Fruit fly (Drosophila melanogaster) whole organism, embryonic: ENCODE data around the gene sol.

ENCODE experiments used
- Abd-B ChIP-seq: fragments of 200-800 bp; sonication (Bioruptor generic); optimal IDR thresholded peaks from 2 replicates; lab custom pipeline; 2018; ENCODE audit warnings: missing biosample characterization, mild to moderate bottlenecking, missing genetic modification characterization, moderate library complexity
- Awh ChIP-seq: fragments of 200-800 bp; sonication (Bioruptor generic); IDR thresholded peaks from 2 replicates; pipeline ENCODE4, ENCODE4 v1.3.6; 2022; ENCODE audit warnings: missing biosample characterization, missing genetic modification characterization
- Bgb ChIP-seq: fragments of 200-800 bp; sonication (Bioruptor generic); IDR thresholded peaks from 2 replicates; pipeline ENCODE4 v1.3.6; 2022; ENCODE audit warnings: missing biosample characterization, missing genetic modification characterization; ENCODE audit not compliant: partially characterized antibody
- CG10267 ChIP-seq: fragments of 200-800 bp; sonication (Bioruptor generic); optimal IDR thresholded peaks from 2 replicates; lab custom pipeline; 2018; ENCODE audit warnings: missing biosample characterization, mild to moderate bottlenecking, missing genetic modification characterization, moderate library complexity
- CG10543 ChIP-seq: fragments of 200-800 bp; sonication (Bioruptor generic); optimal IDR thresholded peaks from 3 replicates; lab custom pipeline; 2017; ENCODE audit warnings: missing biosample characterization, mild to moderate bottlenecking, missing genetic modification characterization, moderate library complexity
- CG11696 ChIP-seq: fragments of 200-800 bp; sonication (Bioruptor generic); IDR thresholded peaks from 2 replicates; pipeline ENCODE4 v1.3.6; 2022; ENCODE audit warnings: missing biosample characterization, missing genetic modification characterization
- CG12236 ChIP-seq: fragments of 200-800 bp; sonication (Bioruptor generic); optimal IDR thresholded peaks from 2 replicates; lab custom pipeline; 2016; ENCODE audit warnings: missing biosample characterization, missing genetic modification characterization
- CG13123 ChIP-seq: fragments of 200-800 bp; sonication (Bioruptor generic); optimal IDR thresholded peaks from 2 replicates; lab custom pipeline; 2016; ENCODE audit warnings: missing biosample characterization, missing genetic modification characterization
- CG13287 ChIP-seq: fragments of 200-800 bp; sonication (Bioruptor generic); IDR thresholded peaks from 2 replicates; pipeline ENCODE4 v1.3.6; 2022; ENCODE audit warnings: missing biosample characterization, missing genetic modification characterization; ENCODE audit not compliant: partially characterized antibody
- CG16779 ChIP-seq: fragments of 200-800 bp; sonication (Bioruptor generic); IDR thresholded peaks from 2 replicates; pipeline ENCODE4 v1.3.6; 2022; ENCODE audit warnings: missing biosample characterization, missing genetic modification characterization
- CG6854 ChIP-seq: fragments of 200-800 bp; sonication (Bioruptor generic); optimal IDR thresholded peaks from 3 replicates; lab custom pipeline; 2017; ENCODE audit warnings: missing biosample characterization, mild to moderate bottlenecking, missing genetic modification characterization
- CG7357 ChIP-seq: fragments of 200-800 bp; sonication (Bioruptor generic); IDR thresholded peaks from 3 replicates; pipeline ENCODE4 v1.3.6; 2022; ENCODE audit warnings: missing biosample characterization, missing genetic modification characterization
- CG8281 ChIP-seq: fragments of 200-800 bp; sonication (Bioruptor generic); optimal IDR thresholded peaks from 2 replicates; lab custom pipeline; 2018; ENCODE audit warnings: missing biosample characterization, mild to moderate bottlenecking, missing genetic modification characterization, moderate library complexity
- CG9797 ChIP-seq: fragments of 200-800 bp; sonication (Bioruptor generic); optimal IDR thresholded peaks from 3 replicates; lab custom pipeline; 2018; ENCODE audit warnings: missing biosample characterization, mild to moderate bottlenecking, missing genetic modification characterization
- Chrac-16 ChIP-seq: fragments of 200-800 bp; sonication (Bioruptor generic); optimal IDR thresholded peaks from 3 replicates; lab custom pipeline; 2016; ENCODE audit warnings: missing biosample characterization, missing genetic modification characterization
- Dbx ChIP-seq: fragments of 200-800 bp; sonication (Bioruptor generic); IDR thresholded peaks from 3 replicates; pipeline ENCODE4 v1.3.6; 2022; ENCODE audit warnings: missing biosample characterization, missing genetic modification characterization
- Dll ChIP-seq: fragments of 200-800 bp; sonication (Bioruptor generic); IDR thresholded peaks from 4 replicates; pipeline ENCODE4 v1.3.6; 2022; ENCODE audit warnings: missing biosample characterization, missing genetic modification characterization; ENCODE audit not compliant: partially characterized antibody
- Elba2 ChIP-seq: fragments of 200-800 bp; sonication (Bioruptor generic); optimal IDR thresholded peaks from 3 replicates; lab custom pipeline; 2016; ENCODE audit warnings: missing biosample characterization, missing genetic modification characterization
- Fer1 ChIP-seq: fragments of 200-800 bp; sonication (Bioruptor generic); optimal IDR thresholded peaks from 2 replicates; lab custom pipeline; 2017; ENCODE audit warnings: missing biosample characterization, mild to moderate bottlenecking, missing genetic modification characterization
- Fer3 ChIP-seq: fragments of 200-800 bp; sonication (Bioruptor generic); optimal IDR thresholded peaks from 2 replicates; lab custom pipeline; 2018; ENCODE audit warnings: missing biosample characterization, mild to moderate bottlenecking, missing genetic modification characterization, moderate library complexity
- Gsc ChIP-seq: fragments of 200-800 bp; sonication (Bioruptor generic); IDR thresholded peaks from 2 replicates; pipeline ENCODE4 v1.3.6; 2022; ENCODE audit warnings: missing biosample characterization, missing genetic modification characterization
- Hr3 ChIP-seq: fragments of 200-800 bp; sonication (Bioruptor generic); optimal IDR thresholded peaks from 3 replicates; lab custom pipeline; 2016; ENCODE audit warnings: missing biosample characterization, missing genetic modification characterization
- Nf-YA ChIP-seq: fragments of 200-800 bp; sonication (Bioruptor generic); IDR thresholded peaks from 2 replicates; pipeline ENCODE4 v1.3.6; 2022; ENCODE audit warnings: missing biosample characterization, missing genetic modification characterization
- Pdp1 ChIP-seq, 2 experiments: fragments of 200-800 bp; sonication (Bioruptor generic); optimal IDR thresholded peaks; 3 replicates each; lab custom pipeline; 2016; ENCODE audit warnings: missing biosample characterization in 2 of 2, missing genetic modification characterization in 2 of 2, mild to moderate bottlenecking in 1 of 2, moderate library complexity in 1 of 2
- Poxn ChIP-seq: fragments of 200-800 bp; sonication (Bioruptor generic); IDR thresholded peaks from 2 replicates; pipeline ENCODE4 v1.3.6; 2022; ENCODE audit warnings: missing biosample characterization, missing genetic modification characterization
- Side ChIP-seq: fragments of 200-800 bp; sonication (Bioruptor generic); optimal IDR thresholded peaks from 2 replicates; lab custom pipeline; 2016; ENCODE audit warnings: missing biosample characterization, missing genetic modification characterization
- Six4 ChIP-seq: fragments of 200-800 bp; sonication (Bioruptor generic); optimal IDR thresholded peaks from 2 replicates; lab custom pipeline; 2016; ENCODE audit warnings: missing biosample characterization, missing genetic modification characterization
- Taf1 ChIP-seq: fragments of 200-800 bp; sonication (Bioruptor generic); IDR thresholded peaks from 2 replicates; pipeline ENCODE4 v1.3.6; 2022; ENCODE audit warnings: missing biosample characterization, missing genetic modification characterization
- Vsx1 ChIP-seq: fragments of 200-800 bp; sonication (Bioruptor generic); optimal IDR thresholded peaks from 2 replicates; lab custom pipeline; 2017; ENCODE audit warnings: missing biosample characterization, mild to moderate bottlenecking, missing genetic modification characterization, missing genetic modification reagents
- ato ChIP-seq: fragments of 200-800 bp; sonication (Bioruptor generic); IDR thresholded peaks from 2 replicates; pipeline ENCODE4 v1.3.6; 2022; ENCODE audit warnings: missing biosample characterization, missing genetic modification characterization; ENCODE audit not compliant: partially characterized antibody
- dati ChIP-seq: fragments of 200-800 bp; sonication (Bioruptor generic); IDR thresholded peaks from 2 replicates; pipeline ENCODE4 v1.3.6; 2022; ENCODE audit warnings: missing biosample characterization, missing genetic modification characterization
- dimm ChIP-seq: fragments of 200-800 bp; sonication (Bioruptor generic); IDR thresholded peaks from 2 replicates; pipeline ENCODE4 v1.3.6; 2022; ENCODE audit warnings: missing biosample characterization, missing genetic modification characterization
- disco-r ChIP-seq: fragments of 200-800 bp; sonication (Bioruptor generic); optimal IDR thresholded peaks from 2 replicates; lab custom pipeline; 2016; ENCODE audit warnings: missing biosample characterization, missing genetic modification characterization
- dm ChIP-seq: fragments of 200-800 bp; sonication (Bioruptor generic); optimal IDR thresholded peaks from 3 replicates; lab custom pipeline; 2016; ENCODE audit warnings: missing biosample characterization, missing genetic modification characterization
- dysf ChIP-seq: fragments of 200-800 bp; sonication (Bioruptor generic); IDR thresholded peaks from 3 replicates; pipeline ENCODE4 v1.3.6; 2022; ENCODE audit warnings: missing biosample characterization, missing genetic modification characterization
- eve ChIP-seq, 2 experiments: fragments of >200 bp; optimal IDR thresholded peaks; 2 replicates each; lab custom pipeline; 2017; ENCODE audit warnings: missing biosample characterization in 2 of 2, missing genetic modification characterization in 2 of 2
- ewg ChIP-seq: fragments of 200-800 bp; sonication (Bioruptor generic); optimal IDR thresholded peaks from 3 replicates; lab custom pipeline; 2017; ENCODE audit warnings: mild to moderate bottlenecking, missing biosample characterization, missing genetic modification reagents, missing genetic modification characterization
- exex ChIP-seq: fragments of 200-800 bp; sonication (Bioruptor generic); optimal IDR thresholded peaks from 4 replicates; lab custom pipeline; 2018; ENCODE audit warnings: missing biosample characterization, mild to moderate bottlenecking, missing genetic modification characterization, moderate library complexity
- fru ChIP-seq: fragments of >200 bp; optimal IDR thresholded peaks from 2 replicates; lab custom pipeline; 2017
- gro ChIP-seq: fragments of 200-800 bp; sonication (Bioruptor generic); optimal IDR thresholded peaks from 2 replicates; lab custom pipeline; 2016; ENCODE audit warnings: missing biosample characterization, missing genetic modification characterization
- hkb ChIP-seq, 2 experiments: fragments of 200-800 bp in 1 of 2; fragments of >200 bp in 1 of 2; sonication (Bioruptor generic) in 1 of 2; IDR thresholded peaks in 1 of 2; optimal IDR thresholded peaks in 1 of 2; 2 replicates each; pipeline versions ENCODE4 v1.3.6 to Lab custom; 2017 to 2022; ENCODE audit warnings: missing biosample characterization in 1 of 2, missing genetic modification characterization in 1 of 2
- hth ChIP-seq: fragments of >200 bp; optimal IDR thresholded peaks from 2 replicates; lab custom pipeline; 2017; ENCODE audit warnings: inconsistent platforms
- insv ChIP-seq, 2 experiments: fragments of 200-800 bp; sonication (Bioruptor generic); optimal IDR thresholded peaks; 3 replicates each; lab custom pipeline; 2016 to 2018; ENCODE audit warnings: missing biosample characterization in 2 of 2, missing genetic modification characterization in 2 of 2
- lilli ChIP-seq: fragments of 200-800 bp; sonication (Bioruptor generic); optimal IDR thresholded peaks from 3 replicates; lab custom pipeline; 2016; ENCODE audit warnings: missing biosample characterization, missing genetic modification characterization
- maf-S ChIP-seq: fragments of 200-800 bp; sonication (Bioruptor generic); optimal IDR thresholded peaks from 2 replicates; lab custom pipeline; 2016; ENCODE audit warnings: missing biosample characterization, missing genetic modification characterization
- phol ChIP-seq: fragments of 200-800 bp; sonication (Bioruptor generic); optimal IDR thresholded peaks from 3 replicates; lab custom pipeline; 2018; ENCODE audit warnings: missing biosample characterization, mild to moderate bottlenecking, missing genetic modification characterization, moderate library complexity
- pita ChIP-seq: fragments of 200-800 bp; sonication (Bioruptor generic); optimal IDR thresholded peaks from 2 replicates; lab custom pipeline; 2017; ENCODE audit warnings: missing biosample characterization, mild to moderate bottlenecking, missing genetic modification characterization
- pum ChIP-seq: fragments of 200-800 bp; sonication (Bioruptor generic); optimal IDR thresholded peaks from 2 replicates; lab custom pipeline; 2016; ENCODE audit warnings: missing biosample characterization, missing genetic modification characterization
- tna ChIP-seq: fragments of 200-800 bp; sonication (Bioruptor generic); IDR thresholded peaks from 2 replicates; pipeline ENCODE4 v1.3.6; 2022; ENCODE audit warnings: missing biosample characterization, missing genetic modification characterization; ENCODE audit not compliant: partially characterized antibody
- trh ChIP-seq: fragments of 200-800 bp; sonication (Bioruptor generic); optimal IDR thresholded peaks from 2 replicates; lab custom pipeline; 2016; ENCODE audit warnings: missing biosample characterization, missing genetic modification characterization

The sol gene

DNA sequence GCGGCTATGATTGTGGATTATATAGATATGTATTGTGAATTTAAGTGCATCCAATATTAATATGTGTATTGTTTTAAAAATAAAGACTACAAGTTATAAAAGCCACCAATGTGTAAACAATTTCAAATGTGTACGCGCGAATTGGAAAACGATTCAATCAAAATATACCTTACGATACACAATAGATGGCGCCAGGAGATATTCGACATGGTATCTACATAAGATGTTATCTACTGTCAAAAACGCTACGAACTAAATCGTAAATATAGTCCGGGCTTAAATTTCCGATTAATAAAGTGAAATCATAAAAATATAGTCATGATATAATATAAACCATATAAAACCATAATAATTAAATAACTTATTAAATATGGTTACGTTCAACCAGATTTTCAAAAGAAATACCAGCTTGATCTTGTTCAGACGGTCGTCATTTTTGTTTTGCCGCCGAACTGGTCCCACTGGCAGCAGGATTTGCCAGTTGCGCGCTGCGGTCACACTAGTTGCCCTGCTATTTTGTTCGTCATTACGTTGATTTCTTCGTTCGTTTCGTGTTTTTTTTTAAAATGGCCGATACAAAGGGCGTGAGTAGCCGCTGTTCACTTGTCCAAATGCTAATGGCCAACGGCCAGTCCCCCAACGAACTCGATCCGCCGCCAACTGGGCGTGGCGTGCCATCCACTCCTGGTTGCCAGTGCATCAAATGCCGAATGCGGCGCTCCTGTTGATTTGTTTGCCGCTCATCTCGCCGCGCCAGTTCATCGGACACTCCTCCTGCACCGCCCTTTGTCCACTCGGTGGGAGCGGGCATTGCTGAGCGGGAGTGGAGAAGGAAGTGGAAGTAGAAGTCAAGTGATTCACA lies 8.0 kb downstream of the sol start, which contains the start of gene Septin1 (continued):
- no peak for TF ChIP-seq trh
- peak; percentile 35 for TF ChIP-seq hkb (optimal IDR thresholded peaks at IDR 0.05; lab: Kevin White, UChicago)
- no peak for TF ChIP-seq hkb (GFP tag; IDR thresholded peaks at IDR 0.05; lab: Robert Waterston, UW)
- TF ChIP-seq Bgb (GFP tag; lab: Robert Waterston, UW): 0 out of 2 replicates have a peak, but pooled peaks have one; percentile 40
- TF ChIP-seq Taf1 (GFP tag; lab: Robert Waterston, UW): no peak
- no peak for TF ChIP-seq Awh (GFP tag; lab: Robert Waterston, UW)
- TF ChIP-seq CG11696 (GFP tag; lab: Robert Waterston, UW): no peak
- no peak for TF ChIP-seq Elba2 (GFP tag; lab: Kevin White, UChicago)
- no peak for TF ChIP-seq hth (lab: Kevin White, UChicago)
- TF ChIP-seq Gsc (GFP tag; lab: Robert Waterston, UW): no peak
- TF ChIP-seq Nf-YA (GFP tag; lab: Robert Waterston, UW): no peak
- no peak for TF ChIP-seq Dll (GFP tag; lab: Robert Waterston, UW)
- TF ChIP-seq phol (tag; lab: Kevin White, UChicago): peak; percentile 48
- no peak for TF ChIP-seq Abd-B (GFP tag; lab: Kevin White, UChicago)
- no peak for TF ChIP-seq Poxn (GFP tag; lab: Robert Waterston, UW)
- TF ChIP-seq dati: no peak
- no peak for TF ChIP-seq CG10543 (GFP tag; lab: Kevin White, UChicago)
- TF ChIP-seq dysf (GFP tag; lab: Robert Waterston, UW): no peak
- no peak for TF ChIP-seq pum (GFP tag; lab: Kevin White, UChicago)
- no peak for TF ChIP-seq exex (tag; lab: Kevin White, UChicago)
- TF ChIP-seq CG8281 (tag; lab: Kevin White, UChicago): no peak
- no peak for TF ChIP-seq CG16779 (GFP tag; lab: Robert Waterston, UW)
- no peak for TF ChIP-seq fru (lab: Kevin White, UChicago)
- peak in 1 of 2 experiments; percentile 18 for TF ChIP-seq Pdp1 (GFP tag; optimal IDR thresholded peaks at IDR 0.05; lab: Kevin White, UChicago)
- peak; percentile 43 for TF ChIP-seq CG10267 (tag; lab: Kevin White, UChicago)
- TF ChIP-seq Six4: no peak
- no peak for TF ChIP-seq Vsx1 (GFP tag; lab: Kevin White, UChicago)
- TF ChIP-seq ewg (GFP tag; lab: Kevin White, UChicago): no peak
- no peak for TF ChIP-seq dm
- TF ChIP-seq insv (GFP tag; optimal IDR thresholded peaks at IDR 0.05; lab: Kevin White, UChicago): peak in 1 of 2 experiments; percentile 42
- TF ChIP-seq tna (GFP tag; lab: Robert Waterston, UW): no peak
- no peak for TF ChIP-seq CG7357 (GFP tag; lab: Robert Waterston, UW)
- TF ChIP-seq CG13287: peak; percentile 31; the same call in 1 of the 2 replicates
- TF ChIP-seq disco-r (GFP tag; lab: Kevin White, UChicago): no peak
- no peak for TF ChIP-seq dimm (GFP tag; lab: Robert Waterston, UW)
- TF ChIP-seq lilli (GFP tag; lab: Kevin White, UChicago): no peak
- no peak for TF ChIP-seq Fer1 (GFP tag; lab: Kevin White, UChicago)
- TF ChIP-seq gro (GFP tag; lab: Kevin White, UChicago): no peak
- TF ChIP-seq Dbx (GFP tag; lab: Robert Waterston, UW): no peak
- TF ChIP-seq Side (GFP tag; lab: Kevin White, UChicago): no peak
- no peak for TF ChIP-seq CG6854 (GFP tag; lab: Kevin White, UChicago)
- TF ChIP-seq pita (GFP tag; lab: Kevin White, UChicago): peak; percentile 13
- no peak for TF ChIP-seq Chrac-16 (GFP tag; lab: Kevin White, UChicago)
- TF ChIP-seq Hr3 (GFP tag; lab: Kevin White, UChicago): no peak
- TF ChIP-seq CG13123 (GFP tag; lab: Kevin White, UChicago): no peak
- TF ChIP-seq maf-S (GFP tag; lab: Kevin White, UChicago): no peak
- TF ChIP-seq eve (GFP tag; optimal IDR thresholded peaks at IDR 0.05; lab: Kevin White, UChicago): no peak
- TF ChIP-seq CG9797: peak; percentile 94
- no peak for TF ChIP-seq Fer3 (tag; lab: Kevin White, UChicago)
- TF ChIP-seq CG12236 (GFP tag; lab: Kevin White, UChicago): no peak
- TF ChIP-seq ato (GFP tag; lab: Robert Waterston, UW): no peak
